Fruit fly (Drosophila melanogaster): Measurements from ENCODE around the gene bap.
A peak's percentile ranks its signal among the peaks of the same experiment; 100 is the strongest.

Gene bap

DNA sequence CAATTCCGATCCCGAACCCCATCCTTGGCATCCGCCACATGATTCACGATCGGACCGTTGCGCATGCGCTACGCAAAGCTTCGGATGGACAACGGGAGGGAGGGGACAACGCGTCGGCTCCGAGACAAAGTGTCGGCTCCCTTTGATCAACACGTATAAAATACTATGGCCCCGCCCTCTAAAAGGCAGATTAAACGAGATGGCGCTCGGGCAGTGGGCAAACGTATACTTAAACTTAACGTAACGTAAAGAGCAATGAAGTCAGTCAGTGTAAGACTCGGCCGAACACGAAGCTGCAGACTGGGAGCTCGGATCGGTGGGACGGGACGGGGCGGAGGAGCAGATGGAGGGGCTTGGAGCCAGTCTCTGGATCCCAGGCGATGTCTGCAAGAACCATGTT is 28.2 kb downstream of the bap start (continued):
- TF ChIP-seq CG2678 (tag; optimal IDR thresholded peaks at IDR 0.05) (no peak), tx (GFP tag; optimal IDR thresholded peaks at IDR 0.05) (no peak), B-H1 (GFP tag; IDR thresholded peaks at IDR 0.05) (no peak), inv (GFP tag; IDR thresholded peaks at IDR 0.05; ENCODE audit: partially characterized antibody) (no peak), D19B (GFP tag; optimal IDR thresholded peaks at IDR 0.05) (no peak), CG10979 (tag; optimal IDR thresholded peaks at IDR 0.05) (no peak), CG10565 (GFP tag; optimal IDR thresholded peaks at IDR 0.05) (no peak), Dref (GFP tag; IDR thresholded peaks at IDR 0.05) (no peak), HLH3B (GFP tag; IDR thresholded peaks at IDR 0.05) (no peak), TFAM (GFP tag; optimal IDR thresholded peaks at IDR 0.05) (no peak), croc (GFP tag; conservative IDR thresholded peaks at IDR 0.05) (no peak), Mes4 (GFP tag; optimal IDR thresholded peaks at IDR 0.05) (no peak), CG10431 (GFP tag; optimal IDR thresholded peaks at IDR 0.05) (no peak), CG8478 (optimal IDR thresholded peaks at IDR 0.05) (no peak), al (GFP tag; IDR thresholded peaks at IDR 0.05) (no peak), grn (GFP tag; optimal IDR thresholded peaks at IDR 0.05) (no peak), BtbVII (GFP tag; optimal IDR thresholded peaks at IDR 0.05) (no peak), CG43689 (GFP tag; IDR thresholded peaks at IDR 0.05) (no peak), CG12659 (GFP tag; optimal IDR thresholded peaks at IDR 0.05) (no peak), dati (GFP tag; IDR thresholded peaks at IDR 0.05) (0 out of 2 replicates have a peak, but pooled peaks have one; percentile 27), CG32772 (GFP tag; IDR thresholded peaks at IDR 0.05) (no peak), ttk (GFP tag; IDR thresholded peaks at IDR 0.05) (no peak), D19A (tag; optimal IDR thresholded peaks at IDR 0.05) (no peak), pros (GFP tag; optimal IDR thresholded peaks at IDR 0.05) (no peak), odd (GFP tag; optimal IDR thresholded peaks at IDR 0.05) (no peak), slou (GFP tag; optimal IDR thresholded peaks at IDR 0.05) (no peak), CG6654 (GFP tag; optimal IDR thresholded peaks at IDR 0.05) (no peak), CrebB (tag; optimal IDR thresholded peaks at IDR 0.05) (no peak), Bdp1 (GFP tag; optimal IDR thresholded peaks at IDR 0.05) (no peak), CG2120 (GFP tag; optimal IDR thresholded peaks at IDR 0.05) (no peak), Six4 (GFP tag; optimal IDR thresholded peaks at IDR 0.05) (no peak), toy (GFP tag; IDR thresholded peaks at IDR 0.05) (no peak), Blimp-1 (GFP tag; optimal IDR thresholded peaks at IDR 0.05) (peak; percentile 32), Asciz (GFP tag; optimal IDR thresholded peaks at IDR 0.05) (no peak), CG17568 (GFP tag; optimal IDR thresholded peaks at IDR 0.05) (no peak), oc (tag; optimal IDR thresholded peaks at IDR 0.05) (peak; percentile 60), Fer1 (GFP tag; optimal IDR thresholded peaks at IDR 0.05) (no peak), cad (GFP tag; optimal IDR thresholded peaks at IDR 0.05) (no peak), CG8765 (GFP tag; IDR thresholded peaks at IDR 0.05) (no peak), CG8359 (GFP tag; optimal IDR thresholded peaks at IDR 0.05; ENCODE audit: borderline replicate concordance) (no peak), maf-S (GFP tag; optimal IDR thresholded peaks at IDR 0.05) (no peak), CG1792 (GFP tag; optimal IDR thresholded peaks at IDR 0.05) (no peak), Gsc (GFP tag; IDR thresholded peaks at IDR 0.05) (no peak), CG9437 (GFP tag; optimal IDR thresholded peaks at IDR 0.05) (peak; percentile 62), Dek (tag; optimal IDR thresholded peaks at IDR 0.05) (no peak), CG8290 (GFP tag; optimal IDR thresholded peaks at IDR 0.05) (no peak), CG8290 (tag; optimal IDR thresholded peaks at IDR 0.05) (no peak), otp (GFP tag; IDR thresholded peaks at IDR 0.05) (no peak), CG11504 (tag; optimal IDR thresholded peaks at IDR 0.05) (no peak), CG34422 (GFP tag; IDR thresholded peaks at IDR 0.05) (no peak), crol (GFP tag; IDR thresholded peaks at IDR 0.05) (0 out of 2 replicates have a peak, but pooled peaks have one; percentile 23), MBD-R2 (GFP tag; IDR thresholded peaks at IDR 0.05) (no peak), az2 (GFP tag; optimal IDR thresholded peaks at IDR 0.05) (no peak)
